Worm (Caenorhabditis elegans) whole organism, late embryonic: ENCODE data around the gene nas-8.

Experiments
- C08G9.2 ChIP-seq: sonication (generic microtip); optimal IDR thresholded peaks from 2 replicates; lab custom pipeline; 2016; ENCODE audit warnings: mild to moderate bottlenecking, missing genetic modification characterization, moderate library complexity, missing compliant biosample characterization
- C38D4.7 ChIP-seq: fragments of 200-800 bp; sonication (Bioruptor generic); optimal IDR thresholded peaks from 2 replicates; lab custom pipeline; 2018; ENCODE audit warnings: mild to moderate bottlenecking, missing genetic modification characterization, moderate library complexity, missing compliant biosample characterization
- F13H6.1 ChIP-seq: sonication (generic microtip); optimal IDR thresholded peaks from 2 replicates; lab custom pipeline; 2016; ENCODE audit warnings: missing genetic modification characterization, missing compliant biosample characterization
- K02D7.2 ChIP-seq: sonication (generic microtip); optimal IDR thresholded peaks from 2 replicates; lab custom pipeline; 2017; ENCODE audit warnings: mild to moderate bottlenecking, missing genetic modification characterization, missing compliant biosample characterization
- T23F11.4 ChIP-seq: fragments of 200-800 bp; sonication (Bioruptor generic); optimal IDR thresholded peaks from 2 replicates; lab custom pipeline; 2018; ENCODE audit warnings: mild to moderate bottlenecking, missing genetic modification characterization, missing compliant biosample characterization
- ama-1 ChIP-seq: fragments of 150-350 bp; optimal IDR thresholded peaks from 2 replicates; lab custom pipeline; 2014
- ceh-14 ChIP-seq: sonication (generic microtip); optimal IDR thresholded peaks from 2 replicates; lab custom pipeline; 2016; ENCODE audit warnings: missing genotype, missing genetic modification characterization, missing compliant biosample characterization
- ceh-18 ChIP-seq: sonication (generic microtip); optimal IDR thresholded peaks from 2 replicates; lab custom pipeline; 2016; ENCODE audit warnings: missing genetic modification characterization, missing compliant biosample characterization
- ceh-19 ChIP-seq: fragments of 200-800 bp; sonication (Bioruptor generic); optimal IDR thresholded peaks from 2 replicates; lab custom pipeline; 2018; ENCODE audit warnings: mild to moderate bottlenecking, missing genetic modification characterization, missing compliant biosample characterization
- ceh-22 ChIP-seq: sonication (generic microtip); optimal IDR thresholded peaks from 2 replicates; lab custom pipeline; 2017; ENCODE audit warnings: missing biosample characterization, missing genetic modification characterization
- ceh-30 ChIP-seq: fragments of 150-350 bp; optimal IDR thresholded peaks from 2 replicates; lab custom pipeline; 2014; ENCODE audit warnings: missing biosample characterization, missing genetic modification characterization
- ceh-31 ChIP-seq: sonication (generic microtip); optimal IDR thresholded peaks from 2 replicates; lab custom pipeline; 2016; ENCODE audit warnings: missing genetic modification characterization, missing compliant biosample characterization
- ceh-6 ChIP-seq: fragments of 200-800 bp; sonication (Bioruptor generic); optimal IDR thresholded peaks from 2 replicates; lab custom pipeline; 2018; ENCODE audit warnings: mild to moderate bottlenecking, missing genetic modification characterization, missing compliant biosample characterization
- ets-4 ChIP-seq: sonication (generic microtip); optimal IDR thresholded peaks from 2 replicates; lab custom pipeline; 2016; ENCODE audit warnings: missing genetic modification characterization, missing compliant biosample characterization
- gmeb-2 ChIP-seq: sonication (generic microtip); optimal IDR thresholded peaks from 2 replicates; lab custom pipeline; 2016; ENCODE audit warnings: missing genetic modification characterization, inconsistent platforms, missing compliant biosample characterization
- hlh-13 ChIP-seq: fragments of 200-800 bp; sonication (Bioruptor generic); optimal IDR thresholded peaks from 2 replicates; lab custom pipeline; 2018; ENCODE audit warnings: mild to moderate bottlenecking, missing genetic modification characterization, missing compliant biosample characterization
- hlh-15 ChIP-seq: sonication (generic microtip); optimal IDR thresholded peaks from 2 replicates; lab custom pipeline; 2016; ENCODE audit warnings: missing genetic modification characterization, missing compliant biosample characterization
- hlh-6 ChIP-seq: sonication (generic microtip); optimal IDR thresholded peaks from 2 replicates; lab custom pipeline; 2016; ENCODE audit warnings: missing genotype, missing genetic modification characterization, missing compliant biosample characterization
- hlh-8 ChIP-seq: sonication (generic microtip); optimal IDR thresholded peaks from 2 replicates; lab custom pipeline; 2016; ENCODE audit warnings: missing genotype, missing genetic modification characterization, missing compliant biosample characterization
- lim-6 ChIP-seq: sonication (generic microtip); optimal IDR thresholded peaks from 2 replicates; lab custom pipeline; 2016; ENCODE audit warnings: missing genetic modification characterization, missing compliant biosample characterization
- lin-11 ChIP-seq: fragments of 200-800 bp; sonication (Bioruptor generic); optimal IDR thresholded peaks from 2 replicates; lab custom pipeline; 2018; ENCODE audit warnings: mild to moderate bottlenecking, missing genetic modification characterization, missing compliant biosample characterization
- madf-2 ChIP-seq: sonication (generic microtip); optimal IDR thresholded peaks from 2 replicates; lab custom pipeline; 2017; ENCODE audit warnings: missing genetic modification characterization, missing compliant biosample characterization
- nfya-1 ChIP-seq: sonication (generic microtip); optimal IDR thresholded peaks from 2 replicates; lab custom pipeline; 2017; ENCODE audit warnings: missing genetic modification characterization, mild to moderate bottlenecking, missing compliant biosample characterization, antibody characterized with exemption, moderate library complexity
- nhr-232 ChIP-seq: sonication (generic microtip); optimal IDR thresholded peaks from 2 replicates; lab custom pipeline; 2016; ENCODE audit warnings: missing genetic modification characterization, missing compliant biosample characterization
- odd-2 ChIP-seq: sonication (generic microtip); optimal IDR thresholded peaks from 2 replicates; lab custom pipeline; 2017; ENCODE audit warnings: antibody characterized with exemption, mild to moderate bottlenecking, missing genetic modification characterization, missing compliant biosample characterization
- pat-9 ChIP-seq: fragments of 200-800 bp; sonication (Bioruptor generic); optimal IDR thresholded peaks from 2 replicates; lab custom pipeline; 2018; ENCODE audit warnings: mild to moderate bottlenecking, missing genetic modification characterization, moderate library complexity, missing compliant biosample characterization
- pax-1 ChIP-seq: fragments of 150-350 bp; optimal IDR thresholded peaks from 2 replicates; lab custom pipeline; 2014; ENCODE audit warnings: missing biosample characterization, missing genetic modification characterization
- pha-2 ChIP-seq: sonication (generic microtip); optimal IDR thresholded peaks from 2 replicates; lab custom pipeline; 2017; ENCODE audit warnings: mild to moderate bottlenecking, missing genetic modification characterization, missing compliant biosample characterization
- pha-4 ChIP-seq: fragments of 150-350 bp; optimal IDR thresholded peaks from 2 replicates; lab custom pipeline; 2018; ENCODE audit warnings: missing biosample characterization, missing genetic modification reagents, missing genetic modification characterization
- pqm-1 ChIP-seq: sonication (generic microtip); optimal IDR thresholded peaks from 2 replicates; lab custom pipeline; 2016; ENCODE audit warnings: missing genetic modification characterization, missing compliant biosample characterization
- ref-2 ChIP-seq: sonication (generic microtip); optimal IDR thresholded peaks from 2 replicates; lab custom pipeline; 2016; ENCODE audit warnings: missing genetic modification characterization, missing compliant biosample characterization
- rnt-1 ChIP-seq: sonication (generic microtip); optimal IDR thresholded peaks from 2 replicates; lab custom pipeline; 2016; ENCODE audit warnings: missing genetic modification characterization, missing compliant biosample characterization
- syd-9 ChIP-seq: sonication (generic microtip); optimal IDR thresholded peaks from 2 replicates; lab custom pipeline; 2016; ENCODE audit warnings: mild to moderate bottlenecking, missing genetic modification characterization, moderate library complexity, missing compliant biosample characterization
- tbx-2 ChIP-seq: sonication (generic microtip); optimal IDR thresholded peaks from 2 replicates; lab custom pipeline; 2016; ENCODE audit warnings: missing genetic modification characterization, missing compliant biosample characterization
- ttx-3 ChIP-seq: sonication (generic microtip); optimal IDR thresholded peaks from 2 replicates; lab custom pipeline; 2016; ENCODE audit warnings: missing genetic modification reagents, missing genetic modification characterization, missing compliant biosample characterization
- unc-3 ChIP-seq, 2 experiments: fragments of 200-800 bp in 1 of 2; sonication (Bioruptor generic) in 1 of 2; sonication (generic microtip) in 1 of 2; conservative IDR thresholded peaks in 1 of 2; optimal IDR thresholded peaks in 1 of 2; 2 replicates each; pipeline versions ENCODE4 v1.3.6 to Lab custom; 2016 to 2022; ENCODE audit warnings: missing compliant biosample characterization in 2 of 2, missing genetic modification characterization in 2 of 2, missing genetic modification reagents in 1 of 2
- unc-86 ChIP-seq: sonication (generic microtip); optimal IDR thresholded peaks from 2 replicates; lab custom pipeline; 2016; ENCODE audit warnings: missing genetic modification characterization, missing compliant biosample characterization
- zip-5 ChIP-seq: sonication (generic microtip); optimal IDR thresholded peaks from 2 replicates; lab custom pipeline; 2016; ENCODE audit warnings: missing genetic modification characterization, missing compliant biosample characterization
- ztf-16 ChIP-seq: sonication (generic microtip); optimal IDR thresholded peaks from 2 replicates; lab custom pipeline; 2017; ENCODE audit warnings: missing genetic modification characterization, missing compliant biosample characterization

The nas-8 gene

DNA sequence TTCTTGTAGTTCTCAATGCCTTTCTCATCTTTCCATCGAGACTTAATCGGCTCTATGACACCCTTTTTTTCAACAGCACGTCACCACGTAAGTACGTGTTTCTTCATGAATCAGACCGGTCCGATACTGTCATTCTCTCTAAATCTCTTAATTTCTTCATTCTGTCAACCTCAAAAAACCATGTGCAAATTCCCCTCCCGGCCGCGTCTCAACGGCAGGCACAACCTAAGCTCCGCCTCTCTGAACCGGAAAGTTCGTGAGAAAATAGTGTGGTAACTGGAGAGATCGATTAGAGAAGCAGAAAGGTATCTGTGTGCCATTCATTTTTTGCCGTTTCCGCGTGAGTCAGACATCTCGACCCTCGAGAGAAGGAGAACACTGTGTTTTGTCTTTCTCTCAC, at the start of gene nas-8:
Gene nas-8, plus strand, starts transcription at position 301 of the 400 bp plus-strand sequence.
- TF ChIP-seq ceh-31 (tag; lab: Kevin White, UChicago) (no peak), syd-9 (tag; lab: Kevin White, UChicago) (no peak)

DNA sequence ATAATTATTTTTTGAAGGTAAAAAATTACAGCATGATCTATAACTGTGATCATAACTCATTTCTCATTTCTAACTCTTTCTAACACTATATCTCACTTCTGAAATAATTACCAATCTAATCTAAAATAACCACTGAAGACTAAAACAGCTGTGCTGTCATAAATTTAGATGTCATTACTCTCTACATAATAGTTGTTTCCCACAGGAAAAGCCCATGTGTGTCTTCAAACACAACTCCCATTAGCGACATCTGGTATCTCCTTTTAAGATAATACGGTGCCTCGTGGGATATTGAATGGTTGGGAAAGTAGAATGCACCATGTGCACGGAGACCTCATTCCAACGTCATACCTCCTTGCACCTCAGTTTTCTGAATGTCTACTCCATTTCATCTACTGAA, 49.7 kb upstream of the nas-8 start, which contains the start of gene Y43B11AL.1:
Gene Y43B11AL.1, plus strand, starts transcription at position 301 of the 400 bp plus-strand sequence.
- TF ChIP-seq ceh-18 (tag; lab: Kevin White, UChicago) (no peak), ceh-22 (tag; lab: Kevin White, UChicago) (no peak), pqm-1 (tag; lab: Kevin White, UChicago) (no peak), madf-2 (tag; lab: Kevin White, UChicago) (no peak)

DNA sequence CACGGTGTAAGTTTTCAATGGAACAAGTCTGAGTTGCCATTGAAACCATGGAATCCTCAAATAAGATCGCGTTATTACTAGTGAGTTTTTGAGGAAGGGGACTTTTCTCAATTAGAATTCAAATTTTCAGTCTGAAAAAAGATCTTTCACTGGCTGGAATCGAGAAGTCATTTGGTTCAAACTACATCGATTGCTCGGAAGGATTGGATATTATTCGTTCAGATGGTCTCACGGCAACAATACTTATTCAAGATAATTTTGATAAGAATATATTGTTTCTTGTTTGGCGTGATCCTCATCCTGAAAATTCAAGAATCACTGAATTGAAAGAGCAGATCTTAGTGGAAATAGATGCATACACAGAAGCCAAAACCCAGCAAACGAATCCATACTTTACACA, 47.3 kb upstream of the nas-8 start:
- TF ChIP-seq F13H6.1 (no peak), ref-2 (tag; lab: Kevin White, UChicago) (no peak), T23F11.4 (GFP tag; lab: Kevin White, UChicago) (no peak), tbx-2 (tag; lab: Kevin White, UChicago) (no peak), pha-4 (tag; lab: Kevin White, UChicago) (no peak), pat-9 (tag; lab: Kevin White, UChicago) (no peak), zip-5 (no peak), hlh-6 (tag; lab: Kevin White, UChicago) (no peak), nhr-232 (tag; lab: Kevin White, UChicago) (no peak)
- TF ChIP-seq, all 69 proteins: peak for 0

DNA sequence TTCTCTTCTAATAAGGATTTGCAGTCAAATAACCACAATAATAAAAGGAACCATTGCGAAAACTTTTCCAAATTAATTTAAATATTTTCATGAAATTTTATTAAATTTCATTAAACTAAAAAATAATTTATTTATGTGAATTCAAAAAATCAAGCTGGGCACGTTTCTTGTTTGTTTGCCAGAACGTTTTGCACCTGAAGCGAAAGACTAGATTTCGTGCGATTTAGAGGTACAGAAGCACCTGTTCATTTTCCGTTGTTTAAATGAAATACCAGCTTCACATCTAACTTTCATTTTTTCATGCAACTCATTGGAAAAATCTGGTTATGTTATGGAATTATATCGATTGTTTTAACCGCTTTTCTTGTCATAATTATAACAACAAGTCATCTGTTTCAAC, 42.6 kb upstream of the nas-8 start, which contains the start of gene srg-48:
Gene srg-48, plus strand, starts transcription at position 301 of the 400 bp plus-strand sequence.
- TF ChIP-seq pha-2 (no peak), lin-11 (no peak), ama-1 (lab: Kevin White, UChicago) (no peak), pqm-1 (tag; lab: Kevin White, UChicago) (no peak), ceh-18 (tag; lab: Kevin White, UChicago) (no peak), ceh-14 (tag; lab: Kevin White, UChicago) (no peak), hlh-13 (GFP tag; lab: Kevin White, UChicago) (no peak), nfya-1 (tag; lab: Kevin White, UChicago) (no peak), ceh-6 (GFP tag; lab: Kevin White, UChicago) (no peak), nhr-232 (tag; lab: Kevin White, UChicago) (no peak), hlh-8 (tag; lab: Kevin White, UChicago) (no peak), rnt-1 (no peak), K02D7.2 (tag; lab: Kevin White, UChicago) (no peak), ceh-19 (no peak), C38D4.7 (GFP tag; lab: Kevin White, UChicago) (no peak), C08G9.2 (tag; lab: Kevin White, UChicago) (no peak)
- TF ChIP-seq, all 69 proteins: peak for 0

DNA sequence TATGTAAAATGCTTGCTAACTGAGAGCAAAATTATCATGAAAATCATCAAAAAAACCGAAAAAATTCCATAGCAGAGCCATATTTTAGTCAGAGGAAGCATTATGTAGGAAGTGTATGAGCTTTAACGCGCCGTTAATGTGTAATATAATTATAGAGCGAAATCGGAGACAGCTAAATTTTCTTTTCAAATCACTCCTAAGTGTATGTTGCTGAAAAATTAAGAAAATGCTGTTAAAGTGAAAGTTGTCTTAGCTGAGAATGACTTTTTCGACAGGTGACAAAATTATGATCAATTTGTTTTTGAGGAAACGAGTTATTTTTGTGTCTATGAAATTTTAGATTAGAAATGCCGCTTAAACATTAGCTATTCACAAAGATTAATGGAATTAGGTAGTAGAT, 39.6 kb upstream of the nas-8 start, which contains the start of gene srg-50:
Gene srg-50, minus strand, starts transcription at position 101 of the 400 bp plus-strand sequence.
- TF ChIP-seq unc-3 (GFP tag; conservative IDR thresholded peaks at IDR 0.05; lab: Robert Waterston, UW): no peak
- TF ChIP-seq unc-3 (tag; optimal IDR thresholded peaks at IDR 0.05; lab: Kevin White, UChicago): no peak
- TF ChIP-seq rnt-1: no peak
- TF ChIP-seq lim-6 (tag; lab: Kevin White, UChicago): no peak
- no peak for TF ChIP-seq pax-1 (tag; lab: Kevin White, UChicago)
- TF ChIP-seq ceh-31 (tag; lab: Kevin White, UChicago): no peak
- TF ChIP-seq hlh-13 (GFP tag; lab: Kevin White, UChicago): no peak
- TF ChIP-seq hlh-15 (tag; lab: Kevin White, UChicago): no peak
- no peak for TF ChIP-seq unc-86 (tag; lab: Kevin White, UChicago)
- TF ChIP-seq ets-4 (tag; lab: Kevin White, UChicago): no peak
- TF ChIP-seq ttx-3 (tag; lab: Kevin White, UChicago): no peak
- no peak for TF ChIP-seq F13H6.1
- no peak for TF ChIP-seq odd-2 (tag; lab: Kevin White, UChicago)
- no peak for TF ChIP-seq nhr-232 (tag; lab: Kevin White, UChicago)
- no peak for TF ChIP-seq ceh-30 (tag; lab: Kevin White, UChicago)
- no peak for TF ChIP-seq C08G9.2 (tag; lab: Kevin White, UChicago)
- no peak for TF ChIP-seq gmeb-2
- TF ChIP-seq nfya-1 (tag; lab: Kevin White, UChicago): no peak
- no peak for TF ChIP-seq ztf-16
- TF ChIP-seq pha-4 (tag; lab: Kevin White, UChicago): no peak
